Worm (Caenorhabditis elegans): ENCODE measurements around the gene apc-10.

- TF ChIP-seq ztf-23 (GFP tag; IDR thresholded peaks at IDR 0.05) (no peak), T22C8.4 (GFP tag; IDR thresholded peaks at IDR 0.05) (no peak), med-1 (GFP tag; optimal IDR thresholded peaks at IDR 0.05; ENCODE audit: insufficient read depth) (no peak), flt-1 (GFP tag; IDR thresholded peaks at IDR 0.05) (no peak)
Observed at ce11 chrV:10416925-10417324, 9.2 kb downstream of the apc-10 start, which contains the start of gene F15H10.10.
